Fruit fly (Drosophila melanogaster): ENCODE results near the gene Tengl3.

DNA sequence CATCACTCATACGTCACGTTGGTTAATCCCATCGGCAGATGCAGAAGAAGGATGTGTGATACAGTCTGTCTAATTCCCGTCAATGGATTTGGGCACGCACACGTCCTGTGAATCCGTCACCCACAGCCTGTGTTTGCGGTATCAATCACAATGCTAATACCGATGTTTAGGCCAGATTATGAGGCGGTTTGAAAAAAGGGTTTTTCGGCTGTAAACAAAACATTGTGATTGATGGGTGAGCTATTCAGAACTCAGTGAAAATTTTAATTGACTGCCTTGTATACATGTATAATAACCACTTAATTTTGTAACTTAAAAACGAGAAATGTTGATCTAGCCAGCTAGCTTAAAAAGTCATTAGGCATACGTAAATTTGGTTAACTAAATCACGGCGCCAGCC lies 25.1 kb upstream of the Tengl3 start, which contains the start of gene CG4270:
- TF ChIP-seq HLH106 (tag; optimal IDR thresholded peaks at IDR 0.05) (no peak), psq (GFP tag; optimal IDR thresholded peaks at IDR 0.05) (no peak), Jra (GFP tag; optimal IDR thresholded peaks at IDR 0.05) (no peak), jim (GFP tag; optimal IDR thresholded peaks at IDR 0.05) (no peak), Hr78 (GFP tag; optimal IDR thresholded peaks at IDR 0.05) (no peak), CrebA (GFP tag; optimal IDR thresholded peaks at IDR 0.05; ENCODE audit: borderline replicate concordance) (no peak), h (GFP tag; optimal IDR thresholded peaks at IDR 0.05) (no peak), Hr83 (GFP tag; optimal IDR thresholded peaks at IDR 0.05; ENCODE audit: poor library complexity, severe bottlenecking) (no peak), rgr (GFP tag; optimal IDR thresholded peaks at IDR 0.05) (no peak), woc (GFP tag; optimal IDR thresholded peaks at IDR 0.05) (no peak), Vsx2 (GFP tag; optimal IDR thresholded peaks at IDR 0.05; ENCODE audit: partially characterized antibody) (no peak), CG32264 (GFP tag; optimal IDR thresholded peaks at IDR 0.05) (no peak)

Data from whole organism, wandering third instar larva.